Worm (Caenorhabditis elegans): Measurements from ENCODE around the gene srg-65.

- TF ChIP-seq him-1 (tag; optimal IDR thresholded peaks at IDR 0.05) (no peak), dao-5 (tag; optimal IDR thresholded peaks at IDR 0.05) (no peak)
These were observed 17.9 kb upstream of the srg-65 start for ce11 chrV:5502701-5503100.
